Worm (Caenorhabditis elegans) whole organism, late embryonic: ENCODE results near the gene srz-10.

Source experiments
- F13H6.1 ChIP-seq: sonication (generic microtip); optimal IDR thresholded peaks from 2 replicates; lab custom pipeline; 2016; ENCODE audit warnings: missing genetic modification characterization, missing compliant biosample characterization
- K02D7.2 ChIP-seq: sonication (generic microtip); optimal IDR thresholded peaks from 2 replicates; lab custom pipeline; 2017; ENCODE audit warnings: mild to moderate bottlenecking, missing genetic modification characterization, missing compliant biosample characterization
- K09A11.1 ChIP-seq: sonication (generic microtip); optimal IDR thresholded peaks from 2 replicates; lab custom pipeline; 2017; ENCODE audit warnings: antibody characterized with exemption, mild to moderate bottlenecking, missing genetic modification characterization, missing compliant biosample characterization; ENCODE audit not compliant: insufficient read depth
- Y22D7AL.16 ChIP-seq: sonication (generic microtip); optimal IDR thresholded peaks from 2 replicates; lab custom pipeline; 2016; ENCODE audit warnings: missing genetic modification characterization, missing compliant biosample characterization
- ceh-22 ChIP-seq: sonication (generic microtip); optimal IDR thresholded peaks from 2 replicates; lab custom pipeline; 2017; ENCODE audit warnings: missing biosample characterization, missing genetic modification characterization
- ceh-31 ChIP-seq: sonication (generic microtip); optimal IDR thresholded peaks from 2 replicates; lab custom pipeline; 2016; ENCODE audit warnings: missing genetic modification characterization, missing compliant biosample characterization
- ceh-34 ChIP-seq: sonication (generic microtip); optimal IDR thresholded peaks from 2 replicates; lab custom pipeline; 2016; ENCODE audit warnings: mild to moderate bottlenecking, missing genetic modification characterization, missing compliant biosample characterization
- ceh-45 ChIP-seq: fragments of 200-800 bp; sonication (Bioruptor generic); IDR thresholded peaks from 2 replicates; pipeline ENCODE4 v1.3.6; 2022; ENCODE audit warnings: missing genetic modification reagents, missing genetic modification characterization, missing compliant biosample characterization
- ceh-48 ChIP-seq: sonication (generic microtip); optimal IDR thresholded peaks from 2 replicates; lab custom pipeline; 2016; ENCODE audit warnings: missing genetic modification characterization, inconsistent platforms, missing compliant biosample characterization
- ceh-9 ChIP-seq: sonication (generic microtip); optimal IDR thresholded peaks from 2 replicates; lab custom pipeline; 2016; ENCODE audit warnings: mild to moderate bottlenecking, missing genetic modification characterization, inconsistent platforms, missing compliant biosample characterization
- che-1 ChIP-seq: sonication (generic microtip); optimal IDR thresholded peaks from 2 replicates; lab custom pipeline; 2016; ENCODE audit warnings: mild to moderate bottlenecking, missing genetic modification characterization, missing compliant biosample characterization
- dve-1 ChIP-seq: sonication (generic microtip); optimal IDR thresholded peaks from 2 replicates; lab custom pipeline; 2017; ENCODE audit warnings: antibody characterized with exemption, mild to moderate bottlenecking, missing genetic modification characterization, missing compliant biosample characterization
- elt-2 ChIP-seq: sonication (generic microtip); optimal IDR thresholded peaks from 2 replicates; lab custom pipeline; 2016; ENCODE audit warnings: missing genetic modification reagents, missing genetic modification characterization, missing compliant biosample characterization
- fkh-10 ChIP-seq: fragments of 150-350 bp; optimal IDR thresholded peaks from 2 replicates; lab custom pipeline; 2014; ENCODE audit warnings: missing biosample characterization, missing genetic modification reagents, missing genetic modification characterization
- fkh-6 ChIP-seq: sonication (generic microtip); optimal IDR thresholded peaks from 2 replicates; lab custom pipeline; 2016; ENCODE audit warnings: missing genetic modification characterization, missing compliant biosample characterization
- gmeb-2 ChIP-seq: sonication (generic microtip); optimal IDR thresholded peaks from 2 replicates; lab custom pipeline; 2016; ENCODE audit warnings: missing genetic modification characterization, inconsistent platforms, missing compliant biosample characterization
- hlh-13 ChIP-seq: fragments of 200-800 bp; sonication (Bioruptor generic); optimal IDR thresholded peaks from 2 replicates; lab custom pipeline; 2018; ENCODE audit warnings: mild to moderate bottlenecking, missing genetic modification characterization, missing compliant biosample characterization
- hlh-30 ChIP-seq: sonication (generic microtip); optimal IDR thresholded peaks from 2 replicates; lab custom pipeline; 2017; ENCODE audit warnings: antibody characterized with exemption, missing genetic modification characterization, missing compliant biosample characterization; ENCODE audit not compliant: insufficient read depth
- hlh-6 ChIP-seq: sonication (generic microtip); optimal IDR thresholded peaks from 2 replicates; lab custom pipeline; 2016; ENCODE audit warnings: missing genotype, missing genetic modification characterization, missing compliant biosample characterization
- hlh-8 ChIP-seq: sonication (generic microtip); optimal IDR thresholded peaks from 2 replicates; lab custom pipeline; 2016; ENCODE audit warnings: missing genotype, missing genetic modification characterization, missing compliant biosample characterization
- lim-6 ChIP-seq: sonication (generic microtip); optimal IDR thresholded peaks from 2 replicates; lab custom pipeline; 2016; ENCODE audit warnings: missing genetic modification characterization, missing compliant biosample characterization
- lin-11 ChIP-seq: fragments of 200-800 bp; sonication (Bioruptor generic); optimal IDR thresholded peaks from 2 replicates; lab custom pipeline; 2018; ENCODE audit warnings: mild to moderate bottlenecking, missing genetic modification characterization, missing compliant biosample characterization
- madf-2 ChIP-seq: sonication (generic microtip); optimal IDR thresholded peaks from 2 replicates; lab custom pipeline; 2017; ENCODE audit warnings: missing genetic modification characterization, missing compliant biosample characterization
- nfya-1 ChIP-seq: sonication (generic microtip); optimal IDR thresholded peaks from 2 replicates; lab custom pipeline; 2017; ENCODE audit warnings: missing genetic modification characterization, mild to moderate bottlenecking, missing compliant biosample characterization, antibody characterized with exemption, moderate library complexity
- nhr-11 ChIP-seq: fragments of 150-350 bp; optimal IDR thresholded peaks from 2 replicates; lab custom pipeline; 2014; ENCODE audit warnings: missing biosample characterization, missing genetic modification characterization
- npax-4 ChIP-seq: sonication (generic microtip); optimal IDR thresholded peaks from 2 replicates; lab custom pipeline; 2016; ENCODE audit warnings: missing genetic modification characterization, missing compliant biosample characterization
- pag-3 ChIP-seq: sonication (generic microtip); optimal IDR thresholded peaks from 2 replicates; lab custom pipeline; 2016; ENCODE audit warnings: missing compliant biosample characterization, missing genetic modification characterization, borderline replicate concordance
- pat-9 ChIP-seq: fragments of 200-800 bp; sonication (Bioruptor generic); optimal IDR thresholded peaks from 2 replicates; lab custom pipeline; 2018; ENCODE audit warnings: mild to moderate bottlenecking, missing genetic modification characterization, moderate library complexity, missing compliant biosample characterization
- pha-2 ChIP-seq: sonication (generic microtip); optimal IDR thresholded peaks from 2 replicates; lab custom pipeline; 2017; ENCODE audit warnings: mild to moderate bottlenecking, missing genetic modification characterization, missing compliant biosample characterization
- pha-4 ChIP-seq: fragments of 150-350 bp; optimal IDR thresholded peaks from 2 replicates; lab custom pipeline; 2018; ENCODE audit warnings: missing biosample characterization, missing genetic modification reagents, missing genetic modification characterization
- pqm-1 ChIP-seq: sonication (generic microtip); optimal IDR thresholded peaks from 2 replicates; lab custom pipeline; 2016; ENCODE audit warnings: missing genetic modification characterization, missing compliant biosample characterization
- ref-2 ChIP-seq: sonication (generic microtip); optimal IDR thresholded peaks from 2 replicates; lab custom pipeline; 2016; ENCODE audit warnings: missing genetic modification characterization, missing compliant biosample characterization
- sox-2 ChIP-seq: fragments of 200-800 bp; sonication (Bioruptor generic); IDR thresholded peaks from 2 replicates; pipeline ENCODE4 v1.3.6; 2022; ENCODE audit warnings: missing genetic modification reagents, missing genetic modification characterization, missing compliant biosample characterization
- sox-4 ChIP-seq: sonication (generic microtip); optimal IDR thresholded peaks from 2 replicates; lab custom pipeline; 2017; ENCODE audit warnings: mild to moderate bottlenecking, missing genetic modification characterization, inconsistent platforms, missing compliant biosample characterization
- tbx-2 ChIP-seq: sonication (generic microtip); optimal IDR thresholded peaks from 2 replicates; lab custom pipeline; 2016; ENCODE audit warnings: missing genetic modification characterization, missing compliant biosample characterization
- tbx-7 ChIP-seq: sonication (generic microtip); optimal IDR thresholded peaks from 2 replicates; lab custom pipeline; 2016; ENCODE audit warnings: missing genotype, missing genetic modification characterization, missing compliant biosample characterization
- unc-42 ChIP-seq: sonication (generic microtip); optimal IDR thresholded peaks from 2 replicates; lab custom pipeline; 2016; ENCODE audit warnings: missing genotype, missing genetic modification characterization, missing compliant biosample characterization
- unc-55 ChIP-seq: sonication (generic microtip); optimal IDR thresholded peaks from 2 replicates; lab custom pipeline; 2017; ENCODE audit warnings: missing biosample characterization, missing genetic modification reagents, missing genetic modification characterization
- zip-5 ChIP-seq: sonication (generic microtip); optimal IDR thresholded peaks from 2 replicates; lab custom pipeline; 2016; ENCODE audit warnings: missing genetic modification characterization, missing compliant biosample characterization
- ztf-16 ChIP-seq: sonication (generic microtip); optimal IDR thresholded peaks from 2 replicates; lab custom pipeline; 2017; ENCODE audit warnings: missing genetic modification characterization, missing compliant biosample characterization

The srz-10 gene

ce11 chrV:15276915-15277314, 32.0 kb downstream of the srz-10 start, which contains the start of gene srw-17:
Gene srw-17, minus strand, starts transcription at chrV:15277015.
- TF ChIP-seq tbx-7 (tag; lab: Kevin White, UChicago), result no peak
- TF ChIP-seq madf-2 (tag; lab: Kevin White, UChicago), result no peak
- TF ChIP-seq gmeb-2 (tag; lab: Kevin White, UChicago), result no peak
- no peak for TF ChIP-seq unc-42 (tag; lab: Kevin White, UChicago)
- no peak for TF ChIP-seq unc-55 (GFP tag; lab: Kevin White, UChicago)
- TF ChIP-seq Y22D7AL.16 (tag; lab: Kevin White, UChicago), result no peak
- no peak for TF ChIP-seq lim-6 (tag; lab: Kevin White, UChicago)
- no peak for TF ChIP-seq pat-9 (tag; lab: Kevin White, UChicago)
- no peak for TF ChIP-seq nfya-1
- TF ChIP-seq ceh-34 (tag; lab: Kevin White, UChicago), result no peak
- no peak for TF ChIP-seq elt-2 (tag; lab: Kevin White, UChicago)
- TF ChIP-seq hlh-8, result no peak
- TF ChIP-seq tbx-2, result no peak
- TF ChIP-seq ceh-22 (tag; lab: Kevin White, UChicago), result no peak
- TF ChIP-seq F13H6.1 (tag; lab: Kevin White, UChicago), result no peak
- TF ChIP-seq ref-2 (tag; lab: Kevin White, UChicago), result no peak
- TF ChIP-seq zip-5 (tag; lab: Kevin White, UChicago), result no peak

- TF ChIP-seq ztf-16 (tag; lab: Kevin White, UChicago) (no peak), che-1 (tag; lab: Kevin White, UChicago) (no peak), pqm-1 (tag; lab: Kevin White, UChicago) (no peak), ceh-48 (tag; lab: Kevin White, UChicago) (no peak), hlh-13 (GFP tag; lab: Kevin White, UChicago) (no peak), hlh-30 (no peak), F13H6.1 (tag; lab: Kevin White, UChicago) (no peak)
These were observed 34.1 kb downstream of the srz-10 start, which contains the start of gene srw-16 for ce11 chrV:15274757-15275156. Gene srw-16, minus strand, starts transcription at chrV:15274857.

- TF ChIP-seq K02D7.2 (tag; lab: Kevin White, UChicago) (no peak), gmeb-2 (tag; lab: Kevin White, UChicago) (no peak), madf-2 (tag; lab: Kevin White, UChicago) (no peak), dve-1 (tag; lab: Kevin White, UChicago) (no peak), che-1 (tag; lab: Kevin White, UChicago) (no peak), lin-11 (tag; lab: Kevin White, UChicago) (no peak), sox-4 (tag; lab: Kevin White, UChicago) (no peak), ceh-9 (tag; lab: Kevin White, UChicago) (no peak), ztf-16 (tag; lab: Kevin White, UChicago) (no peak), npax-4 (tag; lab: Kevin White, UChicago) (no peak), fkh-6 (no peak), ceh-31 (tag; lab: Kevin White, UChicago) (no peak), sox-2 (no peak), nfya-1 (no peak), ceh-45 (no peak), K09A11.1 (tag; lab: Kevin White, UChicago) (no peak), hlh-6 (tag; lab: Kevin White, UChicago) (no peak)
These were observed 36.6 kb downstream of the srz-10 start, which contains the start of gene T10H4.4 for ce11 chrV:15272263-15272662. Gene T10H4.4, minus strand, starts transcription at chrV:15272363.

- TF ChIP-seq lin-11 (tag; lab: Kevin White, UChicago) (no peak), tbx-7 (tag; lab: Kevin White, UChicago) (no peak), pha-4 (tag; lab: Kevin White, UChicago) (no peak), hlh-13 (GFP tag; lab: Kevin White, UChicago) (no peak), pag-3 (tag; lab: Kevin White, UChicago) (no peak), hlh-6 (tag; lab: Kevin White, UChicago) (no peak), fkh-10 (GFP tag; lab: Kevin White, UChicago) (no peak), hlh-30 (no peak), pha-2 (tag; lab: Kevin White, UChicago) (no peak), ceh-34 (tag; lab: Kevin White, UChicago) (no peak), unc-42 (tag; lab: Kevin White, UChicago) (no peak), nhr-11 (tag; lab: Kevin White, UChicago) (no peak)
- TF ChIP-seq, all 69 proteins: peak for 0
These were observed 40.6 kb downstream of the srz-10 start, which contains the start of gene srw-22 for ce11 chrV:15268302-15268701. Gene srw-22, plus strand, starts transcription at chrV:15268602.
